Worm (Caenorhabditis elegans): ENCODE data around the gene ZC239.17.

DNA sequence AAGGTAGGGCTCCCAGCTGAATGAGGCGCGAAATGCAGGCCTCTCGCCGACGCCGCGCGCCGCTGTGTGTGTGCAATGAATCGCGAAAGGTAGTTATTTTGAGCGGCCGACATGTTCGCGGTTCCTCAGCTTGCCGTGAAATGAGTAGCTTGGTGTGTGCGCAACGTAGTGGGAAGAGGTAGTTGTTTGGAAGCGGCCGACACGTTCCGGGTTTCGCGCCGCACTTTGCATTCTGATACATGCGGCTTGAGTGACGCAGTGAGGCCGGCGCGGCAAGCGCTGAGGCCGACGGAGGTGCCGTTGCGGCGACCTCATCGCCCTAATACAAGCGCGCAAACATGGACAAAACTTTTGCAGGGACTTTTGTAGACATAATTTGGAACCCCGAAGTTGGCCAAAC, 29.9 kb downstream of the ZC239.17 start:
- TF ChIP-seq ztf-11 (tag; optimal IDR thresholded peaks at IDR 0.05) (no peak), pha-4 (tag; optimal IDR thresholded peaks at IDR 0.05) (no peak), nhr-237 (tag; optimal IDR thresholded peaks at IDR 0.05) (no peak), tbx-8 (GFP tag; optimal IDR thresholded peaks at IDR 0.05) (no peak), ces-1 (GFP tag; optimal IDR thresholded peaks at IDR 0.05) (no peak), sptf-1 (tag; optimal IDR thresholded peaks at IDR 0.05) (no peak), lsy-2 (tag; optimal IDR thresholded peaks at IDR 0.05) (no peak)

Data from whole organism, mixed stage, embryonic.